Worm (Caenorhabditis elegans) whole organism, late embryonic: ENCODE data around the gene W08F4.7.
"Not testable (repeated sequence)": the region's sequence is repeated elsewhere in the genome, so short reads cannot be mapped to it uniquely, and the experiment has no call there.

ENCODE experiments used
- C08G9.2 ChIP-seq: sonication (generic microtip); optimal IDR thresholded peaks from 2 replicates; lab custom pipeline; 2016; ENCODE audit warnings: mild to moderate bottlenecking, missing genetic modification characterization, moderate library complexity, missing compliant biosample characterization
- Y22D7AL.16 ChIP-seq: sonication (generic microtip); optimal IDR thresholded peaks from 2 replicates; lab custom pipeline; 2016; ENCODE audit warnings: missing genetic modification characterization, missing compliant biosample characterization
- ceh-18 ChIP-seq: sonication (generic microtip); optimal IDR thresholded peaks from 2 replicates; lab custom pipeline; 2016; ENCODE audit warnings: missing genetic modification characterization, missing compliant biosample characterization
- ceh-19 ChIP-seq: fragments of 200-800 bp; sonication (Bioruptor generic); optimal IDR thresholded peaks from 2 replicates; lab custom pipeline; 2018; ENCODE audit warnings: mild to moderate bottlenecking, missing genetic modification characterization, missing compliant biosample characterization
- ceh-22 ChIP-seq: sonication (generic microtip); optimal IDR thresholded peaks from 2 replicates; lab custom pipeline; 2017; ENCODE audit warnings: missing biosample characterization, missing genetic modification characterization
- ceh-24 ChIP-seq: sonication (generic microtip); optimal IDR thresholded peaks from 2 replicates; lab custom pipeline; 2016; ENCODE audit warnings: mild to moderate bottlenecking, missing genetic modification characterization, missing compliant biosample characterization
- ceh-30 ChIP-seq: fragments of 150-350 bp; optimal IDR thresholded peaks from 2 replicates; lab custom pipeline; 2014; ENCODE audit warnings: missing biosample characterization, missing genetic modification characterization
- ceh-31 ChIP-seq: sonication (generic microtip); optimal IDR thresholded peaks from 2 replicates; lab custom pipeline; 2016; ENCODE audit warnings: missing genetic modification characterization, missing compliant biosample characterization
- ceh-34 ChIP-seq: sonication (generic microtip); optimal IDR thresholded peaks from 2 replicates; lab custom pipeline; 2016; ENCODE audit warnings: mild to moderate bottlenecking, missing genetic modification characterization, missing compliant biosample characterization
- ceh-48 ChIP-seq: sonication (generic microtip); optimal IDR thresholded peaks from 2 replicates; lab custom pipeline; 2016; ENCODE audit warnings: missing genetic modification characterization, inconsistent platforms, missing compliant biosample characterization
- ceh-6 ChIP-seq: fragments of 200-800 bp; sonication (Bioruptor generic); optimal IDR thresholded peaks from 2 replicates; lab custom pipeline; 2018; ENCODE audit warnings: mild to moderate bottlenecking, missing genetic modification characterization, missing compliant biosample characterization
- che-1 ChIP-seq: sonication (generic microtip); optimal IDR thresholded peaks from 2 replicates; lab custom pipeline; 2016; ENCODE audit warnings: mild to moderate bottlenecking, missing genetic modification characterization, missing compliant biosample characterization
- ets-4 ChIP-seq: sonication (generic microtip); optimal IDR thresholded peaks from 2 replicates; lab custom pipeline; 2016; ENCODE audit warnings: missing genetic modification characterization, missing compliant biosample characterization
- eyg-1 ChIP-seq: sonication (generic microtip); optimal IDR thresholded peaks from 2 replicates; lab custom pipeline; 2016; ENCODE audit warnings: missing genotype, missing genetic modification characterization, missing compliant biosample characterization
- fax-1 ChIP-seq: sonication (generic microtip); optimal IDR thresholded peaks from 2 replicates; lab custom pipeline; 2016; ENCODE audit warnings: missing genotype, missing genetic modification characterization, missing compliant biosample characterization
- fkh-6 ChIP-seq: sonication (generic microtip); optimal IDR thresholded peaks from 2 replicates; lab custom pipeline; 2016; ENCODE audit warnings: missing genetic modification characterization, missing compliant biosample characterization
- hlh-30 ChIP-seq: sonication (generic microtip); optimal IDR thresholded peaks from 2 replicates; lab custom pipeline; 2017; ENCODE audit warnings: antibody characterized with exemption, missing genetic modification characterization, missing compliant biosample characterization; ENCODE audit not compliant: insufficient read depth
- lim-6 ChIP-seq: sonication (generic microtip); optimal IDR thresholded peaks from 2 replicates; lab custom pipeline; 2016; ENCODE audit warnings: missing genetic modification characterization, missing compliant biosample characterization
- lin-11 ChIP-seq: fragments of 200-800 bp; sonication (Bioruptor generic); optimal IDR thresholded peaks from 2 replicates; lab custom pipeline; 2018; ENCODE audit warnings: mild to moderate bottlenecking, missing genetic modification characterization, missing compliant biosample characterization
- nfya-1 ChIP-seq: sonication (generic microtip); optimal IDR thresholded peaks from 2 replicates; lab custom pipeline; 2017; ENCODE audit warnings: missing genetic modification characterization, mild to moderate bottlenecking, missing compliant biosample characterization, antibody characterized with exemption, moderate library complexity
- nhr-11 ChIP-seq: fragments of 150-350 bp; optimal IDR thresholded peaks from 2 replicates; lab custom pipeline; 2014; ENCODE audit warnings: missing biosample characterization, missing genetic modification characterization
- nhr-232 ChIP-seq: sonication (generic microtip); optimal IDR thresholded peaks from 2 replicates; lab custom pipeline; 2016; ENCODE audit warnings: missing genetic modification characterization, missing compliant biosample characterization
- npax-4 ChIP-seq: sonication (generic microtip); optimal IDR thresholded peaks from 2 replicates; lab custom pipeline; 2016; ENCODE audit warnings: missing genetic modification characterization, missing compliant biosample characterization
- pag-3 ChIP-seq: sonication (generic microtip); optimal IDR thresholded peaks from 2 replicates; lab custom pipeline; 2016; ENCODE audit warnings: missing compliant biosample characterization, missing genetic modification characterization, borderline replicate concordance
- pat-9 ChIP-seq: fragments of 200-800 bp; sonication (Bioruptor generic); optimal IDR thresholded peaks from 2 replicates; lab custom pipeline; 2018; ENCODE audit warnings: mild to moderate bottlenecking, missing genetic modification characterization, moderate library complexity, missing compliant biosample characterization
- pha-4 ChIP-seq: fragments of 150-350 bp; optimal IDR thresholded peaks from 2 replicates; lab custom pipeline; 2018; ENCODE audit warnings: missing biosample characterization, missing genetic modification reagents, missing genetic modification characterization
- sox-2 ChIP-seq: fragments of 200-800 bp; sonication (Bioruptor generic); IDR thresholded peaks from 2 replicates; pipeline ENCODE4 v1.3.6; 2022; ENCODE audit warnings: missing genetic modification reagents, missing genetic modification characterization, missing compliant biosample characterization
- tbx-2 ChIP-seq: sonication (generic microtip); optimal IDR thresholded peaks from 2 replicates; lab custom pipeline; 2016; ENCODE audit warnings: missing genetic modification characterization, missing compliant biosample characterization
- ttx-3 ChIP-seq: sonication (generic microtip); optimal IDR thresholded peaks from 2 replicates; lab custom pipeline; 2016; ENCODE audit warnings: missing genetic modification reagents, missing genetic modification characterization, missing compliant biosample characterization
- unc-55 ChIP-seq: sonication (generic microtip); optimal IDR thresholded peaks from 2 replicates; lab custom pipeline; 2017; ENCODE audit warnings: missing biosample characterization, missing genetic modification reagents, missing genetic modification characterization
- unc-86 ChIP-seq: sonication (generic microtip); optimal IDR thresholded peaks from 2 replicates; lab custom pipeline; 2016; ENCODE audit warnings: missing genetic modification characterization, missing compliant biosample characterization
- zip-5 ChIP-seq: sonication (generic microtip); optimal IDR thresholded peaks from 2 replicates; lab custom pipeline; 2016; ENCODE audit warnings: missing genetic modification characterization, missing compliant biosample characterization

W08F4.7 gene

ce11 chrII:625926-626325 is 48.4 kb upstream of the W08F4.7 start (continued):
- peak; percentile 18 for TF ChIP-seq hlh-30 (tag; lab: Kevin White, UChicago)
- no peak for TF ChIP-seq lin-11 (tag; lab: Kevin White, UChicago)
- peak; percentile 27 for TF ChIP-seq ceh-34 (tag; lab: Kevin White, UChicago)
- TF ChIP-seq ttx-3 = no peak
- no peak for TF ChIP-seq ceh-48 (tag; lab: Kevin White, UChicago)
- TF ChIP-seq unc-55 (GFP tag; lab: Kevin White, UChicago) = peak; percentile 75
- no peak for TF ChIP-seq eyg-1

DNA sequence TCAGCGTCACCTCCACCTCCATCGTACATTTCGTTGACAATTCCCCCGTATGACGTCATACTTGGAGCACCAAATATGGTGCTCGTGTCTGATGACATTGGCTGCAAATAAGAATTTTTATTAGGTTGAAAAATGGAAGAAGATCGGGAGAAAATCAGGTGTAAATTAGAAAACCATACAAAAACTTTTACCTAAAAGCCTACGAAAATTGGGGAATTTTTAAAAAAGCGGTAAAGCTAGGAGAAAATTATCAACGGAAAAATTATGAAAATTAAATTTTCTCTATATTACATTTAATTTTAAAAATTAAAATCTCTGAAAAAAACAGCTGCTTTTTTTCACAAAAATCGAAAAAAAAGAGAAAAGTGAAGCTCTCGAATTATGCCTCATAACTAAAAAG is 46.9 kb upstream of the W08F4.7 start, which contains the start of gene T04B8.5:
Gene T04B8.5 (minus strand): TSS at position 101 of the 400 bp plus-strand sequence.
- no peak for TF ChIP-seq nhr-11 (tag; lab: Kevin White, UChicago)
- TF ChIP-seq, all 69 proteins: peak for 0

DNA sequence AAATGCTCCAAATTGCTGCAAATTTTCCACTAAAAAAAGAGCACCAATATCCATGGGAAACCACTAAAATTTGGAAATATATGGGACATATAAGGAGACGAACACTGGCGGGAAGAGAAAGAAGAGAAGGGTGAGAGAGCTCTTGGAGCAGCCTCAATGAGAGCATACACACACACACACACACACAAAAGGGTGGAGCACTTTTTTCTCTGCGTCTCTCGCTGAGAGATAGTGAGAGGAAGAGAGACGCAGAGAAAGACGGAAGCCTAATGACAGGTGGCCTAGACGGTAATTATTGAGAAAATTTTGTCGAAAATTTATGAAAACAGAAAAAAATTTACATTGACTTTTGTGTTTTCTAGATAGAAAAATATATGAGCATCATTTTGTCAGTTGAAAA is 44.9 kb upstream of the W08F4.7 start:
- TF ChIP-seq ceh-34 (tag; lab: Kevin White, UChicago) (peak; percentile 53), nfya-1 (tag; lab: Kevin White, UChicago) (peak; percentile 45), Y22D7AL.16 (tag; lab: Kevin White, UChicago) (no peak), unc-55 (GFP tag; lab: Kevin White, UChicago) (peak; percentile 26), ceh-31 (tag; lab: Kevin White, UChicago) (peak; percentile 26)

DNA sequence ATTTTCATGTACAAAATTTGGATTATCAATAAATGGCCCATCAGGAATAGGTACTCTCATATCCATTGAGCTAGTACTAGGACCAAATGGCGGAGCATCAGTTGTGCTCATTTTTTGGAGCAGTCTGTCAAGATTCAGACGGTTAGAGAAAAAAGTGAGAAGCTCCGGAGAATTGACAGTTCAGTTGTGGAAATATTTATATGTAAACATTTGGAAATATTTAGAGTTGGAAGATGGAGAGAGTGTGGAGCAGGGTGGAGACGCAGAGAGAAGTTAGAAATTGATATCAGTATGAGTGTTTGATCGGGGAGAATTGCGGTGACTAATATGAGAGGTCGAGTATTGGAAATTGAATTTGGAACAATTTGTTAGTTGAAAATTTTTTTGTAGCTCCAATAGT is 43.6 kb upstream of the W08F4.7 start:
- no peak for TF ChIP-seq unc-55 (GFP tag; lab: Kevin White, UChicago)
- no peak for TF ChIP-seq ceh-31 (tag; lab: Kevin White, UChicago)
- TF ChIP-seq unc-86 = no peak
- TF ChIP-seq lin-11 (tag; lab: Kevin White, UChicago) = no peak
- TF ChIP-seq sox-2 (GFP tag; lab: Robert Waterston, UW) = no peak
- no peak for TF ChIP-seq zip-5 (tag; lab: Kevin White, UChicago)
- TF ChIP-seq pat-9 (tag; lab: Kevin White, UChicago) = no peak
- TF ChIP-seq npax-4 (tag; lab: Kevin White, UChicago) = no peak
- TF ChIP-seq ets-4 (tag; lab: Kevin White, UChicago) = no peak
- TF ChIP-seq fkh-6 (tag; lab: Kevin White, UChicago) = no peak
- TF ChIP-seq, all 69 proteins: peak for 0

DNA sequence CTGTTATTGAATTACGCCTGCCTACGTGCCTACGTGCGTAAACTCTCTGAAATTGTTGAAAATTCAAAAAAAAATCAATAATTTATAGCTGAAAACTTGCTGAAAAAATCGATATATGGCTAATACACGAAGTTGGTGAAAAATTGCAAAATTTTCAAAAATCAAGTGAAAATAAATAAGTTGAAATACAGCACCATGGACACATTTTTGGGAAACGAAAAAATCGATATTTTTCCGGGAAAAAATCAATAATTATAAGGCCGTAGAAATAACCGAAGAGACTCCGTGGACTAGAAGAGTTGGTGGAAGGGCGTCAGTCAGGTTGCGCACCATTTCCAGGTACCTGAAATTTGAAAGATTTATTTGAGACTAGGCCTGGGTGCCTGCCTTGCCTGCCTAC is 37.2 kb upstream of the W08F4.7 start:
- TF ChIP-seq ceh-6 (GFP tag; lab: Kevin White, UChicago) (no peak), ceh-48 (tag; lab: Kevin White, UChicago) (peak; percentile 48)

ce11 chrII:612361-612760 is 34.8 kb upstream of the W08F4.7 start, which contains the start of gene clec-118:
Gene clec-118, minus strand, starts transcription at chrII:612461.
- not testable (repeated sequence) for TF ChIP-seq sox-2 (GFP tag; lab: Robert Waterston, UW); ceh-18; ceh-24 (tag; lab: Kevin White, UChicago)

ce11 chrII:608757-609156 is 31.2 kb upstream of the W08F4.7 start, which contains the start of gene W04H10.1:
Gene W04H10.1, plus strand, starts transcription at chrII:609057.
- TF ChIP-seq C08G9.2 (tag; lab: Kevin White, UChicago) = no peak
- no peak for TF ChIP-seq pha-4
- TF ChIP-seq ceh-30 (tag; lab: Kevin White, UChicago) = no peak
- TF ChIP-seq ceh-22 (tag; lab: Kevin White, UChicago) = no peak
- no peak for TF ChIP-seq pag-3
- no peak for TF ChIP-seq tbx-2 (tag; lab: Kevin White, UChicago)
- no peak for TF ChIP-seq fax-1 (tag; lab: Kevin White, UChicago)
- no peak for TF ChIP-seq ceh-19 (GFP tag; lab: Kevin White, UChicago)
- TF ChIP-seq ceh-31 (tag; lab: Kevin White, UChicago) = no peak
- no peak for TF ChIP-seq che-1 (tag; lab: Kevin White, UChicago)
- no peak for TF ChIP-seq unc-55 (GFP tag; lab: Kevin White, UChicago)
- TF ChIP-seq nhr-232 (tag; lab: Kevin White, UChicago) = no peak
- no peak for TF ChIP-seq lim-6 (tag; lab: Kevin White, UChicago)
